Worm (Caenorhabditis elegans): ENCODE data around the gene F36G9.3.

- TF ChIP-seq tbx-2 (tag; optimal IDR thresholded peaks at IDR 0.05), result no peak
- TF ChIP-seq ceh-18 (tag; optimal IDR thresholded peaks at IDR 0.05), result no peak
- TF ChIP-seq tbx-7 (tag; optimal IDR thresholded peaks at IDR 0.05), result no peak
- TF ChIP-seq ama-1 (optimal IDR thresholded peaks at IDR 0.05), result no peak
- no peak for TF ChIP-seq mec-3 (tag; optimal IDR thresholded peaks at IDR 0.05; ENCODE audit: borderline replicate concordance)
- TF ChIP-seq pha-4 (tag; optimal IDR thresholded peaks at IDR 0.05), result no peak
- no peak for TF ChIP-seq rnt-1 (tag; optimal IDR thresholded peaks at IDR 0.05)
- no peak for TF ChIP-seq sox-4 (tag; optimal IDR thresholded peaks at IDR 0.05)
- TF ChIP-seq pag-3 (tag; optimal IDR thresholded peaks at IDR 0.05; ENCODE audit: borderline replicate concordance), result no peak
- TF ChIP-seq odd-2 (tag; optimal IDR thresholded peaks at IDR 0.05), result no peak
- TF ChIP-seq ceh-31 (tag; optimal IDR thresholded peaks at IDR 0.05), result no peak
- no peak for TF ChIP-seq ceh-2 (tag; optimal IDR thresholded peaks at IDR 0.05)
- TF ChIP-seq K09A11.1 (tag; optimal IDR thresholded peaks at IDR 0.05; ENCODE audit: insufficient read depth), result no peak
Observed at ce11 chrV:15975845-15976244, 18.6 kb downstream of the F36G9.3 start, which contains the start of gene clec-232.
